Worm (Caenorhabditis elegans) whole organism, L3 larva: ENCODE results near the gene T06D8.9.

Source experiments
- R02D3.7 ChIP-seq: fragments of 150-350 bp; optimal IDR thresholded peaks from 2 replicates; lab custom pipeline; 2014; ENCODE audit warnings: missing biosample characterization, missing genetic modification characterization
- ZK546.5 ChIP-seq: sonication (generic microtip); optimal IDR thresholded peaks from 2 replicates; lab custom pipeline; 2017; ENCODE audit warnings: missing biosample characterization, missing genetic modification characterization
- aly-2 ChIP-seq: fragments of 150-350 bp; optimal IDR thresholded peaks from 2 replicates; lab custom pipeline; 2014; ENCODE audit warnings: missing biosample characterization, missing genetic modification characterization
- ama-1 ChIP-seq: fragments of 150-350 bp; optimal IDR thresholded peaks from 2 replicates; lab custom pipeline; 2018
- ceh-16 ChIP-seq: sonication (generic microtip); optimal IDR thresholded peaks from 2 replicates; lab custom pipeline; 2017; ENCODE audit warnings: missing biosample characterization, missing genetic modification characterization
- ceh-28 ChIP-seq: fragments of 150-350 bp; optimal IDR thresholded peaks from 2 replicates; lab custom pipeline; 2014; ENCODE audit warnings: missing biosample characterization, missing genetic modification reagents, missing genetic modification characterization
- ceh-82 ChIP-seq: fragments of 150-350 bp; optimal IDR thresholded peaks from 2 replicates; lab custom pipeline; 2014; ENCODE audit warnings: missing biosample characterization, missing genetic modification characterization
- ceh-9 ChIP-seq: sonication (generic microtip); optimal IDR thresholded peaks from 2 replicates; lab custom pipeline; 2018; ENCODE audit warnings: missing biosample characterization, missing genetic modification characterization
- egl-27 ChIP-seq: sonication (generic microtip); optimal IDR thresholded peaks from 4 replicates; lab custom pipeline; 2017; ENCODE audit warnings: missing biosample characterization, missing genetic modification reagents, missing genetic modification characterization
- egl-5 ChIP-seq: fragments of 150-350 bp; optimal IDR thresholded peaks from 2 replicates; lab custom pipeline; 2017; ENCODE audit warnings: missing biosample characterization, missing genetic modification reagents, missing genetic modification characterization, inconsistent platforms
- elt-1 ChIP-seq: fragments of 150-350 bp; optimal IDR thresholded peaks from 2 replicates; lab custom pipeline; 2014; ENCODE audit warnings: missing biosample characterization, missing genetic modification characterization
- elt-2 ChIP-seq: sonication (generic microtip); optimal IDR thresholded peaks from 2 replicates; lab custom pipeline; 2016; ENCODE audit warnings: missing genetic modification reagents, mild to moderate bottlenecking, missing genetic modification characterization, missing compliant biosample characterization
- elt-3 ChIP-seq, 3 experiments: fragments of 150-350 bp in 1 of 3; sonication (generic microtip) in 2 of 3; optimal IDR thresholded peaks; 2 replicates in 2 of 3; 4 replicates in 1 of 3; lab custom pipeline; 2014 to 2017; ENCODE audit warnings: missing biosample characterization in 3 of 3, missing genetic modification characterization in 3 of 3
- eor-1 ChIP-seq, 2 experiments: fragments of 150-350 bp; optimal IDR thresholded peaks; 2 replicates each; lab custom pipeline; 2014 to 2018; ENCODE audit warnings: missing biosample characterization in 2 of 2, missing genetic modification characterization in 2 of 2
- fkh-2 ChIP-seq: fragments of 150-350 bp; optimal IDR thresholded peaks from 2 replicates; lab custom pipeline; 2014; ENCODE audit warnings: missing biosample characterization, missing genetic modification reagents, missing genetic modification characterization
- fos-1 ChIP-seq: fragments of 150-350 bp; optimal IDR thresholded peaks from 2 replicates; lab custom pipeline; 2014; ENCODE audit warnings: missing biosample characterization, missing genetic modification characterization
- hmg-11 ChIP-seq: sonication (generic microtip); optimal IDR thresholded peaks from 2 replicates; lab custom pipeline; 2016; ENCODE audit warnings: missing genetic modification characterization, missing compliant biosample characterization
- jun-1 ChIP-seq: fragments of 150-350 bp; optimal IDR thresholded peaks from 2 replicates; lab custom pipeline; 2014; ENCODE audit warnings: missing biosample characterization, missing genetic modification reagents, missing genetic modification characterization
- lin-15B ChIP-seq: fragments of 150-350 bp; optimal IDR thresholded peaks from 2 replicates; lab custom pipeline; 2014; ENCODE audit warnings: missing biosample characterization, missing genetic modification characterization
- lin-39 ChIP-seq: fragments of 150-350 bp; optimal IDR thresholded peaks from 2 replicates; lab custom pipeline; 2018; ENCODE audit warnings: missing biosample characterization, missing genetic modification reagents, missing genetic modification characterization
- lsy-12 ChIP-seq: sonication (generic microtip); optimal IDR thresholded peaks from 2 replicates; lab custom pipeline; 2016; ENCODE audit warnings: mild to moderate bottlenecking, missing genetic modification characterization, missing compliant biosample characterization
- mdl-1 ChIP-seq: fragments of 150-350 bp; optimal IDR thresholded peaks from 2 replicates; lab custom pipeline; 2014; ENCODE audit warnings: missing biosample characterization, missing genetic modification characterization
- mml-1 ChIP-seq: fragments of 150-350 bp; sonication (generic microtip); optimal IDR thresholded peaks from 3 replicates; lab custom pipeline; 2014; ENCODE audit warnings: missing biosample characterization, missing genetic modification characterization
- nfya-1 ChIP-seq: sonication (generic microtip); optimal IDR thresholded peaks from 2 replicates; lab custom pipeline; 2017; ENCODE audit warnings: missing genetic modification characterization, mild to moderate bottlenecking, missing compliant biosample characterization, antibody characterized with exemption, moderate library complexity; ENCODE audit not compliant: insufficient read depth
- nhr-11 ChIP-seq: fragments of 150-350 bp; optimal IDR thresholded peaks from 2 replicates; lab custom pipeline; 2014; ENCODE audit warnings: missing biosample characterization, missing genetic modification characterization
- nhr-12 ChIP-seq: fragments of 150-350 bp; optimal IDR thresholded peaks from 2 replicates; lab custom pipeline; 2014; ENCODE audit warnings: missing biosample characterization, missing genetic modification characterization
- nhr-23 ChIP-seq: fragments of 150-350 bp; optimal IDR thresholded peaks from 2 replicates; lab custom pipeline; 2014; ENCODE audit warnings: missing biosample characterization, missing genetic modification reagents, missing genetic modification characterization
- nhr-237 ChIP-seq: fragments of 150-350 bp; optimal IDR thresholded peaks from 2 replicates; lab custom pipeline; 2014; ENCODE audit warnings: missing biosample characterization, missing genetic modification characterization
- nhr-25 ChIP-seq: sonication (generic microtip); optimal IDR thresholded peaks from 2 replicates; lab custom pipeline; 2017; ENCODE audit warnings: missing biosample characterization, missing genetic modification characterization
- nhr-28 ChIP-seq: fragments of 150-350 bp; optimal IDR thresholded peaks from 2 replicates; lab custom pipeline; 2014; ENCODE audit warnings: missing biosample characterization, missing genetic modification characterization
- nhr-43 ChIP-seq: sonication (generic microtip); optimal IDR thresholded peaks from 2 replicates; lab custom pipeline; 2016; ENCODE audit warnings: mild to moderate bottlenecking, missing genetic modification characterization, missing compliant biosample characterization; ENCODE audit not compliant: poor library complexity, severe bottlenecking
- nhr-67 ChIP-seq: fragments of 150-350 bp; optimal IDR thresholded peaks from 2 replicates; lab custom pipeline; 2014; ENCODE audit warnings: missing biosample characterization, missing genetic modification characterization
- nhr-76 ChIP-seq: fragments of 150-350 bp; sonication (generic microtip); optimal IDR thresholded peaks from 5 replicates; lab custom pipeline; 2014; ENCODE audit warnings: missing biosample characterization, missing genetic modification characterization
- nhr-77 ChIP-seq: fragments of 150-350 bp; optimal IDR thresholded peaks from 2 replicates; lab custom pipeline; 2014; ENCODE audit warnings: missing biosample characterization, missing genetic modification characterization
- pha-4 ChIP-seq: fragments of 150-350 bp; optimal IDR thresholded peaks from 2 replicates; lab custom pipeline; 2014; ENCODE audit warnings: missing biosample characterization, missing genetic modification reagents, missing genetic modification characterization
- pqm-1 ChIP-seq: fragments of 150-350 bp; optimal IDR thresholded peaks from 2 replicates; lab custom pipeline; 2017; ENCODE audit warnings: missing biosample characterization, missing genetic modification characterization, inconsistent platforms
- sea-2 ChIP-seq: fragments of 150-350 bp; sonication (generic microtip); optimal IDR thresholded peaks from 4 replicates; lab custom pipeline; 2014; ENCODE audit warnings: missing biosample characterization, missing genetic modification reagents, missing genetic modification characterization
- snpc-4 ChIP-seq: fragments of 150-350 bp; optimal IDR thresholded peaks from 2 replicates; lab custom pipeline; 2014; ENCODE audit warnings: missing biosample characterization, missing genetic modification characterization
- tbx-2 ChIP-seq: sonication (generic microtip); optimal IDR thresholded peaks from 2 replicates; lab custom pipeline; 2016; ENCODE audit warnings: mild to moderate bottlenecking, missing genetic modification characterization, missing compliant biosample characterization
- unc-39 ChIP-seq: sonication (generic microtip); optimal IDR thresholded peaks from 4 replicates; lab custom pipeline; 2017; ENCODE audit warnings: missing biosample characterization, missing genetic modification characterization
- unc-62 ChIP-seq: fragments of 150-350 bp; sonication (generic microtip); optimal IDR thresholded peaks from 4 replicates; lab custom pipeline; 2014; ENCODE audit warnings: missing biosample characterization, missing genetic modification reagents, missing genetic modification characterization
- zag-1 ChIP-seq: fragments of 150-350 bp; optimal IDR thresholded peaks from 2 replicates; lab custom pipeline; 2014; ENCODE audit warnings: missing biosample characterization, missing genetic modification characterization
- ztf-11 ChIP-seq: fragments of 150-350 bp; optimal IDR thresholded peaks from 2 replicates; lab custom pipeline; 2014; ENCODE audit warnings: missing biosample characterization, missing genetic modification characterization
- ztf-4 ChIP-seq: fragments of 150-350 bp; optimal IDR thresholded peaks from 2 replicates; lab custom pipeline; 2014; ENCODE audit warnings: missing biosample characterization, missing genetic modification characterization

Gene T06D8.9

ce11 chrII:11204731-11205130, 34.7 kb upstream of the T06D8.9 start:
- no peak for TF ChIP-seq lin-15B (tag; lab: Kevin White, UChicago)
- no peak for TF ChIP-seq lin-39
- no peak for TF ChIP-seq nhr-11 (tag; lab: Kevin White, UChicago)
- TF ChIP-seq elt-1 (tag; lab: Kevin White, UChicago) = no peak
- TF ChIP-seq ztf-11 (tag; lab: Kevin White, UChicago) = no peak
- no peak for TF ChIP-seq nhr-237 (tag; lab: Kevin White, UChicago)
- no peak for TF ChIP-seq ZK546.5 (tag; lab: Kevin White, UChicago)
- TF ChIP-seq nhr-28 (tag; lab: Kevin White, UChicago) = no peak

DNA sequence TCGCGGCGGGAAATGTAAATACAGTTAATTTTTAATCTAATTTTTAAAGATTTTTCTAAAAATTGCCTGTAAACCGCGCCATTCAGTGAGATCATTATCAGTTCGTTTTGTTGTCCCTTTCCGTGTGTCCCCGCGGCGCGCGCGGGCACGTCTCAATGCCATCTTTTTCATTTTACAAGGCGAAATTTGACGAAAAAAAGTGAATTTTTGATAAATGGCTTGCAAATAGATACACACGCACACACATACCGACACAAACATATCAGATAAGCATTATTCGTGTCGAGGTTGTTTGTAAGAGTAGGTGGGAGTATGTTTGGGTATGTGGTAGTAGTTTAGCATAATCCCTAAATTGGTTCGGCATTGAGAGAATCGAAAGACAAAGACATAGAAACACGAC, 33.6 kb upstream of the T06D8.9 start:
- TF ChIP-seq nhr-77 (tag; lab: Kevin White, UChicago) (no peak), pha-4 (tag; lab: Kevin White, UChicago) (no peak), unc-62 (GFP tag; lab: Kevin White, UChicago) (no peak), ztf-11 (tag; lab: Kevin White, UChicago) (no peak), ceh-16 (tag; lab: Kevin White, UChicago) (no peak), elt-1 (tag; lab: Kevin White, UChicago) (peak; percentile 82), nhr-25 (peak; percentile 78)

ce11 chrII:11221771-11222355, 17.5 kb upstream of the T06D8.9 start, which contains the start of gene plpr-1:
Gene plpr-1, plus strand, starts transcription at chrII:11222305.
- TF ChIP-seq elt-2 (tag; lab: Kevin White, UChicago) (no peak), snpc-4 (tag; lab: Kevin White, UChicago) (no peak), unc-62 (GFP tag; lab: Kevin White, UChicago) (no peak), aly-2 (tag; lab: Kevin White, UChicago) (no peak), nhr-77 (tag; lab: Kevin White, UChicago) (no peak)
- TF ChIP-seq, all 47 proteins: peak for 0

DNA sequence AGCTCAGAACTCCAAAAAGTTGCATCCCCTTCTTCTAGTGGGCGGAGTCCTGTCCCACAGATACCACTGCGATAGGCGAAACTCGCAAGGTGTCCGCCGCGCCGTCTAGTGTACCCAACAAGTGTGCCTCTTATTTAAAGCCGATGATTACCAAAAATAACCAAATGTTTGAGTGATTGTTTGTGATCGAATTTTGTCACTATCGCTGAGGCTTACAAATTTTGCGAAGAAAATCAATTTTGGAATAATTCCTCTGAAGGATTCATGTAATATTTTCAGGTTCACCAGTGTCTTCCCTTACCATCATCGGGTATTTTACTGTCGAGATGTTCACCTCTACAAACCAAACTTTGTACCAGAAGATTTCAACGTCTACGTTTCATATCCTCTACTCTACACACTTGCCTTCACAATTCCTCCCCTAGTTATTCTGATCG, 15.3 kb upstream of the T06D8.9 start:
- no peak for TF ChIP-seq nhr-237 (tag; lab: Kevin White, UChicago)
- no peak for TF ChIP-seq fkh-2 (tag; lab: Kevin White, UChicago)
- no peak for TF ChIP-seq ceh-16 (tag; lab: Kevin White, UChicago)
- TF ChIP-seq ZK546.5 (tag; lab: Kevin White, UChicago) = no peak
- no peak for TF ChIP-seq nhr-67
- no peak for TF ChIP-seq eor-1 (tag; optimal IDR thresholded peaks at IDR 0.05; lab: Kevin White, UChicago)
- peak; percentile 62 for TF ChIP-seq lin-39
- no peak for TF ChIP-seq ceh-82 (tag; lab: Kevin White, UChicago)
- peak; percentile 65 for TF ChIP-seq jun-1 (tag; lab: Kevin White, UChicago)
- TF ChIP-seq unc-62 (GFP tag; lab: Kevin White, UChicago) = peak; percentile 79
- TF ChIP-seq ztf-11 (tag; lab: Kevin White, UChicago) = no peak
- peak; percentile 73 for TF ChIP-seq R02D3.7
- no peak for TF ChIP-seq nhr-12
- peak; percentile 77 for TF ChIP-seq pqm-1 (tag; lab: Kevin White, UChicago)
- peak; percentile 68 for TF ChIP-seq tbx-2 (tag; lab: Kevin White, UChicago)
- no peak for TF ChIP-seq elt-1 (tag; lab: Kevin White, UChicago)
- no peak for TF ChIP-seq ztf-4 (tag; lab: Kevin White, UChicago)
- TF ChIP-seq hmg-11 = no peak
- no peak for TF ChIP-seq mdl-1 (tag; lab: Kevin White, UChicago)
- no peak for TF ChIP-seq sea-2
- peak; percentile 99 for TF ChIP-seq snpc-4 (tag; lab: Kevin White, UChicago)
- peak; percentile 98 for TF ChIP-seq ama-1
- peak; percentile 32 for TF ChIP-seq zag-1 (tag; lab: Kevin White, UChicago)
- no peak for TF ChIP-seq nhr-28 (tag; lab: Kevin White, UChicago)
- TF ChIP-seq elt-2 (tag; lab: Kevin White, UChicago) = peak; percentile 64
- TF ChIP-seq lin-15B (tag; lab: Kevin White, UChicago) = peak; percentile 65
- TF ChIP-seq ceh-9 (tag; lab: Kevin White, UChicago) = no peak
- no peak for TF ChIP-seq nhr-76 (tag; lab: Kevin White, UChicago)
- no peak for TF ChIP-seq fos-1
- TF ChIP-seq unc-39 = no peak
- TF ChIP-seq mml-1 (tag; lab: Kevin White, UChicago) = no peak
- TF ChIP-seq egl-27 (tag; lab: Kevin White, UChicago) = peak; percentile 8
- TF ChIP-seq aly-2 (tag; lab: Kevin White, UChicago) = peak; percentile 74
- TF ChIP-seq nhr-23 = peak; percentile 69
- no peak for TF ChIP-seq nhr-11 (tag; lab: Kevin White, UChicago)
- no peak for TF ChIP-seq egl-5 (tag; lab: Kevin White, UChicago)
- peak; percentile 53 for TF ChIP-seq nhr-25
- TF ChIP-seq nfya-1 (tag; lab: Kevin White, UChicago) = peak; percentile 73
- TF ChIP-seq ceh-28 (tag; lab: Kevin White, UChicago) = peak; percentile 84
- peak; percentile 71 for TF ChIP-seq lsy-12 (tag; lab: Kevin White, UChicago)
- peak; percentile 33 for TF ChIP-seq pha-4 (tag; lab: Kevin White, UChicago)
- TF ChIP-seq nhr-43 (tag; lab: Kevin White, UChicago) = peak; percentile 87
- peak in 1 of 3 experiments; percentile 75 for TF ChIP-seq elt-3 (tag; optimal IDR thresholded peaks at IDR 0.05; lab: Kevin White, UChicago)
